Worm (Caenorhabditis elegans) whole organism, L2 larva: ENCODE results near the gene exc-7.

ENCODE experiments used
- Y55F3AM.14 ChIP-seq: fragments of 200-800 bp; sonication (Bioruptor generic); optimal IDR thresholded peaks from 2 replicates; lab custom pipeline; 2018; ENCODE audit warnings: mild to moderate bottlenecking, missing genetic modification characterization, missing compliant biosample characterization
- aly-2 ChIP-seq: fragments of 150-350 bp; optimal IDR thresholded peaks from 2 replicates; lab custom pipeline; 2014; ENCODE audit warnings: missing biosample characterization, missing genetic modification characterization
- ama-1 ChIP-seq: fragments of 150-350 bp; optimal IDR thresholded peaks from 2 replicates; lab custom pipeline; 2018; ENCODE audit warnings: inconsistent platforms
- egl-27 ChIP-seq: sonication (generic microtip); optimal IDR thresholded peaks from 3 replicates; lab custom pipeline; 2017; ENCODE audit warnings: missing biosample characterization, missing genetic modification reagents, missing genetic modification characterization
- fos-1 ChIP-seq: fragments of 150-350 bp; optimal IDR thresholded peaks from 2 replicates; lab custom pipeline; 2014; ENCODE audit warnings: missing biosample characterization, missing genetic modification characterization
- lin-39 ChIP-seq: fragments of 150-350 bp; optimal IDR thresholded peaks from 2 replicates; lab custom pipeline; 2014; ENCODE audit warnings: missing biosample characterization, missing genetic modification reagents, missing genetic modification characterization
- nhr-129 ChIP-seq: fragments of 150-350 bp; optimal IDR thresholded peaks from 2 replicates; lab custom pipeline; 2014; ENCODE audit warnings: missing biosample characterization, missing genetic modification characterization
- nhr-237 ChIP-seq: fragments of 150-350 bp; optimal IDR thresholded peaks from 2 replicates; lab custom pipeline; 2014; ENCODE audit warnings: missing biosample characterization, missing genetic modification characterization
- nhr-6 ChIP-seq: fragments of 150-350 bp; optimal IDR thresholded peaks from 2 replicates; lab custom pipeline; 2014; ENCODE audit warnings: missing biosample characterization, missing genetic modification characterization
- nhr-77 ChIP-seq: fragments of 150-350 bp; optimal IDR thresholded peaks from 2 replicates; lab custom pipeline; 2014; ENCODE audit warnings: missing biosample characterization, missing genetic modification characterization
- peb-1 ChIP-seq: fragments of 150-350 bp; optimal IDR thresholded peaks from 2 replicates; lab custom pipeline; 2014; ENCODE audit warnings: missing biosample characterization, missing genetic modification characterization
- unc-55 ChIP-seq: fragments of 150-350 bp; sonication (generic microtip); optimal IDR thresholded peaks from 3 replicates; lab custom pipeline; 2014; ENCODE audit warnings: missing biosample characterization, missing genetic modification reagents, missing genetic modification characterization
- ztf-4 ChIP-seq: fragments of 150-350 bp; optimal IDR thresholded peaks from 2 replicates; lab custom pipeline; 2014; ENCODE audit warnings: missing biosample characterization, missing genetic modification characterization

DNA sequence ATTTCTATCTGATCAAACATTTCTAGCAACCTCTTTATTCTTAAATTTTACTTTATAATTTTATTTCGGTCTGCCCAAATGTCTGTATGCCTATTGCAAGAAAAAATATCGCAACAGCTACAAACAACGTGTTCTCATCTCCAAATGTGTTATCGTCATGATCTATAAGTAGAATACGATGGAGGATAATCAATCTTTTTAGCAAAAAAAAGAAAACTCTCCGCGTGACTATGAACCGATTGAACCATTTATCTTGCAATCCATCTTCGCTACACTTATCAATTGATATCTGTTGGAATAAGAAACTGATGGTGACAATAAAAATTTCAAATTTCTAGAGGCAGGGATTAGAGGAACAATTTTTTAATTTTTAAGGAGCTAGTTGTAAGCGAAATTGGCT is 30.2 kb downstream of the exc-7 start:
- TF ChIP-seq peb-1 (tag; lab: Kevin White, UChicago) (no peak), aly-2 (tag; lab: Kevin White, UChicago) (no peak), Y55F3AM.14 (GFP tag; lab: Kevin White, UChicago) (no peak), nhr-77 (tag; lab: Kevin White, UChicago) (no peak), nhr-237 (tag; lab: Kevin White, UChicago) (no peak), fos-1 (tag; lab: Kevin White, UChicago) (no peak), lin-39 (tag; lab: Kevin White, UChicago) (no peak), unc-55 (GFP tag; lab: Kevin White, UChicago) (no peak), nhr-6 (tag; lab: Kevin White, UChicago) (no peak), ama-1 (no peak), egl-27 (tag; lab: Kevin White, UChicago) (no peak), nhr-129 (tag; lab: Kevin White, UChicago) (no peak), ztf-4 (no peak)
